Worm (Caenorhabditis elegans): Measurements from ENCODE around the gene ubc-13.

The ubc-13 gene

DNA sequence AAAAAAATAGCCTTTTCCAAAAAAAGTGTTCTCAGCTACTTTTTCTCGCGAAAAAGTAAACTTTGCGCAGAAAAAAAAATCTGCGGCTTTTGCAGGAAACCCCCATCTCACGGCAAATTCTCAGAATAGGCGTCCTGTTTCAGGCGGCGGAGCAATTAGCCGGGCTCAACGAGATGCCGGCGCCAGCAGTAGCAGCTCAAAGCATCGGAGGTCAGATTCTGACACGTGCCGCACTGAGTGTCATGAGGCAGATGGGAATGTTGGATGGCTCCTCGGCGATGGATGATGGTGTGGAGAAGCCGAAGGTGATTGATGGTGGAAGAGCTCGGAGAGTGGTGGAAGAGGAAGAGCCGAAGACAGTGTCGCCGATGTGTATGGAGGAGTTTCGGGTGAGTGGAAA lies 38.2 kb downstream of the ubc-13 start:
- no peak for TF ChIP-seq fkh-10 (GFP tag; optimal IDR thresholded peaks at IDR 0.05)
- no peak for TF ChIP-seq ceh-82 (tag; optimal IDR thresholded peaks at IDR 0.05)
- no peak for TF ChIP-seq pha-4 (tag; optimal IDR thresholded peaks at IDR 0.05)
- no peak for TF ChIP-seq unc-62 (GFP tag; optimal IDR thresholded peaks at IDR 0.05)
- TF ChIP-seq nfya-1 (tag; optimal IDR thresholded peaks at IDR 0.05; ENCODE audit: insufficient read depth) = no peak
- no peak for TF ChIP-seq nhr-28 (tag; optimal IDR thresholded peaks at IDR 0.05)
- TF ChIP-seq unc-39 (tag; optimal IDR thresholded peaks at IDR 0.05) = no peak

DNA sequence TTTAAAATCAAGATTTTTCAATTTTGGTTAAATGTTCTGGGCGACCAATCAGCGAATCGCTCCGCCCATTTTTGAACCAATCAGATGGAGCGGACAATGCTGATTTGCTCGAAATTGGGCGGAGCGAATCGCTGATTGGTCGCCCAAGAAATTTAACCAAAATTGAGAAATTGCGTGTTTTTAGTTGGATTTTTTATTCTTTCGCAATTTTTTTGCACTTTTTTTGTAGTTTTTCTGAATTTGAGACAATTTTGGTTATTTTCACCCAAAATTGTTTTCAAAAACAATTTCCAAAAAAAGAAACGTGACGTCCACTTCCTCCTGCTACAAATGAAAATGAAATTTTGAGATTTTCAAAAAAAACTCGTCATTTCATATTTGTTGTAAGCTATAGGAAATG lies 38.8 kb downstream of the ubc-13 start, which contains the start of gene dml-1:
TSS of gene dml-1 (plus strand) at position 301 of the 400 bp plus-strand sequence.
- TF ChIP-seq nfya-1 (tag; optimal IDR thresholded peaks at IDR 0.05; ENCODE audit: insufficient read depth) = peak; percentile 36
- no peak for TF ChIP-seq nhr-28 (tag; optimal IDR thresholded peaks at IDR 0.05)

DNA sequence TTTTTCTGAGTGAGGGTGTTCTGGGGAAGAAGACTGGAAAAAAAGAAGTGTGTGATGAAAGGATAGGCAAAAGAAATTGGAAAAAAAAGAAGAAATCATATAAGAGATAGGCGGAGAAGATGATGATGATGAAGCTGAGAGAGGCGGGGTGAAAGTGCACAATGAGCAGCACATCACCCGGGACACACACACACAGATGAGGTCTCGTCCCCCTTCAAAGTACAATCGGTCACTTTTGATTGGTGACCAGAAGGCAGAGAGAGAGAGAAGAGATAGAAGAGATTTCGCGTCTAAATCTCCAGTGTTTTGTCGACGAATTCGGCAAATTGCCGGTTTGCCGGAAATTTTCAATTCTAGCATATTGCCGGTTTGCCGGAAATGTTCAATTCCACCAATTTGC lies 40.2 kb downstream of the ubc-13 start:
- peak; percentile 37 for TF ChIP-seq nfya-1 (tag; optimal IDR thresholded peaks at IDR 0.05; ENCODE audit: insufficient read depth)
- TF ChIP-seq ztf-4 (tag; optimal IDR thresholded peaks at IDR 0.05) = no peak

Measured in whole organism, L3 larva.